Fruit fly (Drosophila melanogaster) whole organism, embryonic: ENCODE measurements around the gene CG9338.
A peak's percentile ranks its signal among the peaks of the same experiment; 100 is the strongest.

Experiments
- Adf1 ChIP-seq: fragments of 200-800 bp; sonication (Bioruptor generic); IDR thresholded peaks from 2 replicates; pipeline ENCODE4 v1.3.6; 2022; ENCODE audit warnings: missing biosample characterization, missing genetic modification characterization
- Atf6 ChIP-seq: fragments of 200-800 bp; sonication (Bioruptor generic); IDR thresholded peaks from 2 replicates; pipeline ENCODE4 v1.3.6; 2022; ENCODE audit warnings: missing biosample characterization, missing genetic modification characterization
- BEAF-32 ChIP-seq: fragments of 200-800 bp; sonication (Bioruptor generic); optimal IDR thresholded peaks from 3 replicates; lab custom pipeline; 2017; ENCODE audit warnings: missing biosample characterization, missing genetic modification characterization, mild to moderate bottlenecking, moderate library complexity, missing genetic modification reagents
- Blimp-1 ChIP-seq: fragments of 200-800 bp; sonication (Bioruptor generic); optimal IDR thresholded peaks from 3 replicates; lab custom pipeline; 2018; ENCODE audit warnings: missing biosample characterization, missing genetic modification characterization, mild to moderate bottlenecking, moderate library complexity, missing genetic modification reagents
- Bteb2 ChIP-seq: fragments of 200-800 bp; sonication (Bioruptor generic); optimal IDR thresholded peaks from 2 replicates; lab custom pipeline; 2016; ENCODE audit warnings: missing biosample characterization, missing genetic modification characterization
- CG10431 ChIP-seq: fragments of 200-800 bp; sonication (Bioruptor generic); optimal IDR thresholded peaks from 3 replicates; lab custom pipeline; 2018; ENCODE audit warnings: missing biosample characterization, mild to moderate bottlenecking, missing genetic modification characterization
- CG10543 ChIP-seq: fragments of 200-800 bp; sonication (Bioruptor generic); optimal IDR thresholded peaks from 3 replicates; lab custom pipeline; 2017; ENCODE audit warnings: missing biosample characterization, mild to moderate bottlenecking, missing genetic modification characterization, moderate library complexity
- CG11247 ChIP-seq: fragments of 200-800 bp; sonication (Bioruptor generic); IDR thresholded peaks from 2 replicates; pipeline ENCODE4 v1.3.6; 2022; ENCODE audit warnings: missing biosample characterization, missing genetic modification characterization
- CG12942 ChIP-seq: fragments of 200-800 bp; sonication (Bioruptor generic); optimal IDR thresholded peaks from 3 replicates; lab custom pipeline; 2016; ENCODE audit warnings: missing biosample characterization, missing genetic modification characterization
- CG13296 ChIP-seq: fragments of 200-800 bp; sonication (Bioruptor generic); optimal IDR thresholded peaks from 3 replicates; lab custom pipeline; 2018; ENCODE audit warnings: missing biosample characterization, mild to moderate bottlenecking, missing genetic modification characterization
- CG14441 ChIP-seq: fragments of 200-800 bp; sonication (Bioruptor generic); IDR thresholded peaks from 2 replicates; pipeline ENCODE4 v1.3.6; 2022; ENCODE audit warnings: missing biosample characterization, missing genetic modification characterization
- CG14860 ChIP-seq: fragments of 200-800 bp; sonication (Bioruptor generic); IDR thresholded peaks from 3 replicates; pipeline ENCODE4 v1.3.6; 2022; ENCODE audit warnings: missing biosample characterization, missing genetic modification characterization; ENCODE audit not compliant: partially characterized antibody
- CG15696 ChIP-seq: fragments of 200-800 bp; sonication (Bioruptor generic); optimal IDR thresholded peaks from 2 replicates; lab custom pipeline; 2019; ENCODE audit warnings: missing biosample characterization, mild to moderate bottlenecking, missing genetic modification characterization, moderate library complexity
- CG17802 ChIP-seq: fragments of 200-800 bp; sonication (Bioruptor generic); optimal IDR thresholded peaks from 2 replicates; lab custom pipeline; 2018; ENCODE audit warnings: missing biosample characterization, mild to moderate bottlenecking, missing genetic modification characterization, moderate library complexity
- CG1832 ChIP-seq: fragments of 200-800 bp; sonication (Bioruptor generic); optimal IDR thresholded peaks from 2 replicates; lab custom pipeline; 2017; ENCODE audit warnings: missing biosample characterization, mild to moderate bottlenecking, missing genetic modification characterization, inconsistent platforms
- CG2712 ChIP-seq: fragments of 200-800 bp; optimal IDR thresholded peaks from 3 replicates; lab custom pipeline; 2019; ENCODE audit warnings: missing biosample characterization, mild to moderate bottlenecking, missing genetic modification characterization, moderate library complexity
- CG31224 ChIP-seq: fragments of 200-800 bp; sonication (Bioruptor generic); IDR thresholded peaks from 2 replicates; pipeline ENCODE4 v1.3.6; 2022; ENCODE audit warnings: missing biosample characterization, missing genetic modification characterization
- CG32532 ChIP-seq: fragments of 200-800 bp; sonication (Bioruptor generic); IDR thresholded peaks from 2 replicates; pipeline ENCODE4 v1.3.6; 2022; ENCODE audit warnings: missing biosample characterization, missing genetic modification characterization
- CG3281 ChIP-seq: fragments of 200-800 bp; sonication (Bioruptor generic); optimal IDR thresholded peaks from 3 replicates; lab custom pipeline; 2017; ENCODE audit warnings: missing biosample characterization, mild to moderate bottlenecking, missing genetic modification characterization
- CG43689 ChIP-seq: fragments of 200-800 bp; sonication (Bioruptor generic); IDR thresholded peaks from 2 replicates; pipeline ENCODE4 v1.3.6; 2022; ENCODE audit warnings: missing biosample characterization, missing genetic modification characterization
- CG4820 ChIP-seq: fragments of 200-800 bp; sonication (Bioruptor generic); optimal IDR thresholded peaks from 3 replicates; lab custom pipeline; 2016; ENCODE audit warnings: missing biosample characterization, missing genetic modification characterization
- CG7786 ChIP-seq: fragments of 200-800 bp; sonication (Bioruptor generic); optimal IDR thresholded peaks from 2 replicates; lab custom pipeline; 2016; ENCODE audit warnings: missing biosample characterization, missing genetic modification characterization
- CG9876 ChIP-seq: fragments of 200-800 bp; sonication (Bioruptor generic); optimal IDR thresholded peaks from 2 replicates; lab custom pipeline; 2016; ENCODE audit warnings: missing biosample characterization, missing genetic modification characterization
- CG9932 ChIP-seq: fragments of 200-800 bp; sonication (Bioruptor generic); IDR thresholded peaks from 2 replicates; pipeline ENCODE4 v1.3.6; 2022; ENCODE audit warnings: missing biosample characterization, missing genetic modification characterization
- Chrac-16 ChIP-seq: fragments of 200-800 bp; sonication (Bioruptor generic); optimal IDR thresholded peaks from 3 replicates; lab custom pipeline; 2016; ENCODE audit warnings: missing biosample characterization, missing genetic modification characterization
- Dbx ChIP-seq: fragments of 200-800 bp; sonication (Bioruptor generic); IDR thresholded peaks from 3 replicates; pipeline ENCODE4 v1.3.6; 2022; ENCODE audit warnings: missing biosample characterization, missing genetic modification characterization
- Dek ChIP-seq: fragments of 200-800 bp; sonication (Bioruptor generic); optimal IDR thresholded peaks from 3 replicates; lab custom pipeline; 2019; ENCODE audit warnings: missing biosample characterization, mild to moderate bottlenecking, missing genetic modification characterization, moderate library complexity
- Dip3 ChIP-seq: fragments of 200-800 bp; sonication (Bioruptor generic); optimal IDR thresholded peaks from 3 replicates; lab custom pipeline; 2016; ENCODE audit warnings: missing biosample characterization, missing genetic modification characterization
- Drgx ChIP-seq: fragments of 200-800 bp; sonication (Bioruptor generic); IDR thresholded peaks from 2 replicates; pipeline ENCODE4 v1.3.6; 2022; ENCODE audit warnings: missing biosample characterization, missing genetic modification characterization
- E2f1 ChIP-seq: fragments of 200-800 bp; sonication (Bioruptor generic); IDR thresholded peaks from 2 replicates; pipeline ENCODE4 v1.3.6; 2022; ENCODE audit warnings: missing biosample characterization, missing genetic modification characterization
- HHEX ChIP-seq: fragments of 200-800 bp; sonication (Bioruptor generic); optimal IDR thresholded peaks from 3 replicates; lab custom pipeline; 2017; ENCODE audit warnings: missing biosample characterization, mild to moderate bottlenecking, missing genetic modification characterization, missing genetic modification reagents
- Hr3 ChIP-seq: fragments of 200-800 bp; sonication (Bioruptor generic); optimal IDR thresholded peaks from 3 replicates; lab custom pipeline; 2016; ENCODE audit warnings: missing biosample characterization, missing genetic modification characterization
- MBD-R2 ChIP-seq: fragments of 200-800 bp; sonication (Bioruptor generic); IDR thresholded peaks from 2 replicates; pipeline ENCODE4 v1.3.6; 2022; ENCODE audit warnings: missing biosample characterization, missing genetic modification characterization
- Mrtf ChIP-seq: fragments of 200-800 bp; sonication (Bioruptor generic); IDR thresholded peaks from 3 replicates; pipeline ENCODE4 v1.3.6; 2022; ENCODE audit warnings: missing biosample characterization, missing genetic modification characterization
- NC2α ChIP-seq: fragments of 200-800 bp; sonication (Bioruptor generic); optimal IDR thresholded peaks from 2 replicates; lab custom pipeline; 2016; ENCODE audit warnings: missing biosample characterization, missing genetic modification characterization
- NFAT ChIP-seq: fragments of 200-800 bp; sonication (Bioruptor generic); IDR thresholded peaks from 2 replicates; pipeline ENCODE4 v1.3.6; 2022; ENCODE audit warnings: missing biosample characterization, missing genetic modification characterization
- bsh ChIP-seq, 2 experiments: fragments of 200-800 bp; sonication (Bioruptor generic); optimal IDR thresholded peaks; 2 replicates each; lab custom pipeline; 2017 to 2018; ENCODE audit warnings: mild to moderate bottlenecking in 2 of 2, missing biosample characterization in 2 of 2, missing genetic modification characterization in 2 of 2, moderate library complexity in 1 of 2
- caup ChIP-seq: fragments of 200-800 bp; sonication (Bioruptor generic); optimal IDR thresholded peaks from 3 replicates; lab custom pipeline; 2017; ENCODE audit warnings: missing biosample characterization, mild to moderate bottlenecking, missing genetic modification characterization, moderate library complexity; ENCODE audit not compliant: severe bottlenecking
- dysf ChIP-seq: fragments of 200-800 bp; sonication (Bioruptor generic); IDR thresholded peaks from 3 replicates; pipeline ENCODE4 v1.3.6; 2022; ENCODE audit warnings: missing biosample characterization, missing genetic modification characterization
- fd3F ChIP-seq: fragments of 200-800 bp; sonication (Bioruptor generic); optimal IDR thresholded peaks from 2 replicates; lab custom pipeline; 2018; ENCODE audit warnings: missing biosample characterization, mild to moderate bottlenecking, missing genetic modification characterization, moderate library complexity
- fd96Cb ChIP-seq: fragments of 200-800 bp; sonication (Bioruptor generic); optimal IDR thresholded peaks from 2 replicates; lab custom pipeline; 2018; ENCODE audit warnings: missing biosample characterization, mild to moderate bottlenecking, missing genetic modification characterization, moderate library complexity
- gcm2 ChIP-seq: fragments of 200-800 bp; sonication (Bioruptor generic); optimal IDR thresholded peaks from 2 replicates; lab custom pipeline; 2016; ENCODE audit warnings: missing biosample characterization, missing genetic modification characterization
- gsb ChIP-seq: fragments of 200-800 bp; sonication (Bioruptor generic); IDR thresholded peaks from 2 replicates; pipeline ENCODE4 v1.3.6; 2022; ENCODE audit warnings: missing biosample characterization, missing genetic modification characterization
- luna ChIP-seq: fragments of 200-800 bp; sonication (Bioruptor generic); optimal IDR thresholded peaks from 2 replicates; lab custom pipeline; 2016; ENCODE audit warnings: missing biosample characterization, missing genetic modification characterization
- pfk ChIP-seq: fragments of 200-800 bp; sonication (Bioruptor generic); optimal IDR thresholded peaks from 2 replicates; lab custom pipeline; 2018; ENCODE audit warnings: missing biosample characterization, mild to moderate bottlenecking, missing genetic modification characterization, moderate library complexity
- sd ChIP-seq: fragments of 200-800 bp; sonication (Bioruptor generic); optimal IDR thresholded peaks from 3 replicates; lab custom pipeline; 2018; ENCODE audit warnings: missing biosample characterization, mild to moderate bottlenecking, missing genetic modification characterization, moderate library complexity
- seq ChIP-seq: fragments of 200-800 bp; sonication (Bioruptor generic); IDR thresholded peaks from 2 replicates; pipeline ENCODE4 v1.3.6; 2022; ENCODE audit warnings: missing biosample characterization, missing genetic modification characterization
- slbo ChIP-seq: fragments of 200-800 bp; sonication (Bioruptor generic); IDR thresholded peaks from 2 replicates; pipeline ENCODE4 v1.3.6; 2022; ENCODE audit warnings: missing biosample characterization, missing genetic modification characterization
- zfh2 ChIP-seq: fragments of 200-800 bp; sonication (Bioruptor generic); optimal IDR thresholded peaks from 2 replicates; lab custom pipeline; 2016; ENCODE audit warnings: missing biosample characterization, missing genetic modification characterization

Gene CG9338

dm6 chr2L:20881353-20882079 lies 16.5 kb downstream of the CG9338 start (continued):
- peak; percentile 11 for TF ChIP-seq Chrac-16 (GFP tag; lab: Kevin White, UChicago)
- TF ChIP-seq CG11247 (GFP tag; lab: Robert Waterston, UW) = peak; percentile 48
- TF ChIP-seq seq (GFP tag; lab: Robert Waterston, UW) = 0 out of 2 replicates have a peak, but pooled peaks have one; percentile 32
- peak; percentile 65 for TF ChIP-seq CG3281 (GFP tag; lab: Kevin White, UChicago)
- 0 out of 2 replicates have a peak, but pooled peaks have one; percentile 55 for TF ChIP-seq CG14441 (GFP tag; lab: Robert Waterston, UW)
- TF ChIP-seq CG14860 (GFP tag; lab: Robert Waterston, UW) = no peak
- TF ChIP-seq Dbx = peak; percentile 72; the same call in 2 of the 3 replicates
- TF ChIP-seq BEAF-32 = no peak
- TF ChIP-seq CG15696 (tag; lab: Kevin White, UChicago) = peak; percentile 27
- peak; percentile 25 for TF ChIP-seq CG10431 (GFP tag; lab: Kevin White, UChicago)
- peak; percentile 33 for TF ChIP-seq CG2712
- peak; percentile 71 for TF ChIP-seq dysf (GFP tag; lab: Robert Waterston, UW)
- no peak for TF ChIP-seq pfk (GFP tag; lab: Kevin White, UChicago)
- peak; percentile 16 for TF ChIP-seq CG12942 (GFP tag; lab: Kevin White, UChicago)
- TF ChIP-seq NFAT (GFP tag; lab: Robert Waterston, UW) = peak; percentile 45; the same call in 1 of the 2 replicates
- TF ChIP-seq CG17802 (tag; lab: Kevin White, UChicago) = no peak
- TF ChIP-seq Adf1 = peak; percentile 45
- peak; percentile 22 for TF ChIP-seq sd (tag; lab: Kevin White, UChicago)
- TF ChIP-seq Hr3 = peak; percentile 25
- peak; percentile 26 for TF ChIP-seq CG4820 (GFP tag; lab: Kevin White, UChicago)
- peak in 1 of 2 experiments; percentile 22 for TF ChIP-seq bsh (GFP tag; optimal IDR thresholded peaks at IDR 0.05; lab: Kevin White, UChicago)
- 0 out of 2 replicates have a peak, but pooled peaks have one; percentile 17 for TF ChIP-seq CG43689 (GFP tag; lab: Robert Waterston, UW)
- peak; percentile 46 for TF ChIP-seq caup
- TF ChIP-seq CG9876 = no peak
- peak; percentile 50; the same call in 1 of the 2 replicates for TF ChIP-seq MBD-R2
- TF ChIP-seq Dip3 (GFP tag; lab: Kevin White, UChicago) = peak; percentile 54
- TF ChIP-seq zfh2 = peak; percentile 61
- peak; percentile 63 for TF ChIP-seq HHEX (GFP tag; lab: Kevin White, UChicago)
- peak; percentile 22 for TF ChIP-seq Blimp-1 (GFP tag; lab: Kevin White, UChicago)
- TF ChIP-seq Dek = peak; percentile 31
- TF ChIP-seq E2f1 (GFP tag; lab: Robert Waterston, UW) = peak; percentile 53; the same call in 1 of the 2 replicates
- peak; percentile 55 for TF ChIP-seq CG7786
- TF ChIP-seq fd3F (GFP tag; lab: Kevin White, UChicago) = peak; percentile 26
- peak; percentile 31 for TF ChIP-seq Bteb2 (GFP tag; lab: Kevin White, UChicago)
- peak; percentile 59 for TF ChIP-seq CG31224 (GFP tag; lab: Robert Waterston, UW)
- TF ChIP-seq CG1832 (GFP tag; lab: Kevin White, UChicago) = no peak
- peak; percentile 4 for TF ChIP-seq CG10543 (GFP tag; lab: Kevin White, UChicago)
- TF ChIP-seq CG13296 (GFP tag; lab: Kevin White, UChicago) = peak; percentile 35
- TF ChIP-seq CG32532 (GFP tag; lab: Robert Waterston, UW) = peak; percentile 89
- TF ChIP-seq slbo (GFP tag; lab: Robert Waterston, UW) = peak; percentile 91
- TF ChIP-seq gsb (GFP tag; lab: Robert Waterston, UW) = no peak
- TF ChIP-seq Mrtf (GFP tag; lab: Robert Waterston, UW) = peak; percentile 73; the same call in 2 of the 3 replicates
- TF ChIP-seq luna (GFP tag; lab: Kevin White, UChicago) = peak; percentile 32
- TF ChIP-seq NC2α (GFP tag; lab: Kevin White, UChicago) = no peak
- peak; percentile 73 for TF ChIP-seq Atf6 (GFP tag; lab: Robert Waterston, UW)
- peak; percentile 14 for TF ChIP-seq fd96Cb (tag; lab: Kevin White, UChicago)
- 0 out of 2 replicates have a peak, but pooled peaks have one; percentile 6 for TF ChIP-seq Drgx
- TF ChIP-seq CG9932 (GFP tag; lab: Robert Waterston, UW) = peak; percentile 84
- TF ChIP-seq gcm2 (GFP tag; lab: Kevin White, UChicago) = no peak
